Worm (Caenorhabditis elegans): ENCODE results near the gene R10E4.1.

ce11 chrIII:4293108-4293507 is 23.6 kb downstream of the R10E4.1 start, which contains the start of gene R10E4.6:
- no peak for TF ChIP-seq dao-5 (tag; optimal IDR thresholded peaks at IDR 0.05)
- TF ChIP-seq him-1 (tag; optimal IDR thresholded peaks at IDR 0.05) = no peak
- TF ChIP-seq W03F9.2 (tag; optimal IDR thresholded peaks at IDR 0.05) = no peak
